Worm (Caenorhabditis elegans) whole organism, L2 larva: ENCODE results near the gene ugt-59.

Source experiments
- C34F6.9 ChIP-seq: fragments of 150-350 bp; optimal IDR thresholded peaks from 2 replicates; lab custom pipeline; 2014; ENCODE audit warnings: missing biosample characterization, missing genetic modification characterization
- R02D3.7 ChIP-seq: fragments of 150-350 bp; optimal IDR thresholded peaks from 2 replicates; lab custom pipeline; 2014; ENCODE audit warnings: missing biosample characterization, missing genetic modification characterization
- alr-1 ChIP-seq: fragments of 150-350 bp; optimal IDR thresholded peaks from 2 replicates; lab custom pipeline; 2014; ENCODE audit warnings: missing biosample characterization, missing genetic modification characterization
- aly-2 ChIP-seq: fragments of 150-350 bp; optimal IDR thresholded peaks from 2 replicates; lab custom pipeline; 2014; ENCODE audit warnings: missing biosample characterization, missing genetic modification characterization
- ama-1 ChIP-seq: fragments of 150-350 bp; optimal IDR thresholded peaks from 2 replicates; lab custom pipeline; 2018; ENCODE audit warnings: inconsistent platforms
- blmp-1 ChIP-seq: sonication (generic microtip); optimal IDR thresholded peaks from 2 replicates; lab custom pipeline; 2017; ENCODE audit warnings: missing genetic modification characterization, mild to moderate bottlenecking, missing compliant biosample characterization, antibody characterized with exemption, moderate library complexity; ENCODE audit not compliant: insufficient read depth
- ceh-16 ChIP-seq: fragments of 150-350 bp; optimal IDR thresholded peaks from 2 replicates; lab custom pipeline; 2014; ENCODE audit warnings: missing biosample characterization, missing genetic modification characterization
- ceh-82 ChIP-seq: fragments of 150-350 bp; optimal IDR thresholded peaks from 2 replicates; lab custom pipeline; 2014; ENCODE audit warnings: missing biosample characterization, missing genetic modification characterization
- crh-2 ChIP-seq: sonication (generic microtip); optimal IDR thresholded peaks from 2 replicates; lab custom pipeline; 2017; ENCODE audit warnings: missing biosample characterization, missing genetic modification characterization
- dmd-4 ChIP-seq: sonication (generic microtip); optimal IDR thresholded peaks from 2 replicates; lab custom pipeline; 2017; ENCODE audit warnings: missing biosample characterization, missing genetic modification characterization
- elt-1 ChIP-seq: fragments of 150-350 bp; optimal IDR thresholded peaks from 2 replicates; lab custom pipeline; 2014; ENCODE audit warnings: missing biosample characterization, missing genetic modification characterization
- elt-3 ChIP-seq: sonication (generic microtip); optimal IDR thresholded peaks from 2 replicates; lab custom pipeline; 2017; ENCODE audit warnings: missing biosample characterization, missing genetic modification characterization
- gmeb-1 ChIP-seq: fragments of 150-350 bp; optimal IDR thresholded peaks from 2 replicates; lab custom pipeline; 2014; ENCODE audit warnings: missing biosample characterization, missing genetic modification characterization
- lin-11 ChIP-seq: fragments of 150-350 bp; sonication (generic microtip); optimal IDR thresholded peaks from 2 replicates; lab custom pipeline; 2014; ENCODE audit warnings: missing biosample characterization, missing genetic modification characterization, inconsistent platforms, mixed read lengths
- lin-13 ChIP-seq: fragments of 150-350 bp; optimal IDR thresholded peaks from 2 replicates; lab custom pipeline; 2014; ENCODE audit warnings: missing biosample characterization, missing genetic modification reagents, missing genetic modification characterization
- lsy-2 ChIP-seq, 2 experiments: fragments of 150-350 bp in 1 of 2; sonication (generic microtip) in 1 of 2; optimal IDR thresholded peaks; 2 replicates each; lab custom pipeline; 2014 to 2017; ENCODE audit warnings: missing biosample characterization in 2 of 2, missing genetic modification characterization in 2 of 2
- mab-5 ChIP-seq: fragments of 150-350 bp; optimal IDR thresholded peaks from 2 replicates; lab custom pipeline; 2014; ENCODE audit warnings: missing biosample characterization, missing genetic modification characterization
- mbf-1 ChIP-seq: sonication (generic microtip); optimal IDR thresholded peaks from 2 replicates; lab custom pipeline; 2017; ENCODE audit warnings: missing biosample characterization, missing genetic modification characterization
- mdl-1 ChIP-seq, 2 experiments: fragments of 150-350 bp in 1 of 2; sonication (generic microtip) in 1 of 2; optimal IDR thresholded peaks; 2 replicates each; lab custom pipeline; 2017; ENCODE audit warnings: missing biosample characterization in 2 of 2, missing genetic modification characterization in 2 of 2
- nhr-10 ChIP-seq: sonication (generic microtip); optimal IDR thresholded peaks from 2 replicates; lab custom pipeline; 2017; ENCODE audit warnings: missing biosample characterization, missing genetic modification characterization
- nhr-11 ChIP-seq: fragments of 150-350 bp; optimal IDR thresholded peaks from 2 replicates; lab custom pipeline; 2014; ENCODE audit warnings: missing biosample characterization, missing genetic modification characterization
- nhr-12 ChIP-seq: fragments of 150-350 bp; optimal IDR thresholded peaks from 2 replicates; lab custom pipeline; 2014; ENCODE audit warnings: missing biosample characterization, missing genetic modification characterization
- nhr-129 ChIP-seq: fragments of 150-350 bp; optimal IDR thresholded peaks from 2 replicates; lab custom pipeline; 2014; ENCODE audit warnings: missing biosample characterization, missing genetic modification characterization
- nhr-21 ChIP-seq: fragments of 150-350 bp; optimal IDR thresholded peaks from 2 replicates; lab custom pipeline; 2014; ENCODE audit warnings: missing biosample characterization, missing genetic modification characterization
- nhr-23 ChIP-seq: fragments of 150-350 bp; optimal IDR thresholded peaks from 2 replicates; lab custom pipeline; 2014; ENCODE audit warnings: missing biosample characterization, missing genetic modification reagents, missing genetic modification characterization
- nhr-237 ChIP-seq: fragments of 150-350 bp; optimal IDR thresholded peaks from 2 replicates; lab custom pipeline; 2014; ENCODE audit warnings: missing biosample characterization, missing genetic modification characterization
- nhr-25 ChIP-seq: fragments of 150-350 bp; sonication (generic microtip); optimal IDR thresholded peaks from 3 replicates; lab custom pipeline; 2014; ENCODE audit warnings: missing biosample characterization, missing genetic modification characterization
- nhr-6 ChIP-seq: fragments of 150-350 bp; optimal IDR thresholded peaks from 2 replicates; lab custom pipeline; 2014; ENCODE audit warnings: missing biosample characterization, missing genetic modification characterization
- nhr-77 ChIP-seq: fragments of 150-350 bp; optimal IDR thresholded peaks from 2 replicates; lab custom pipeline; 2014; ENCODE audit warnings: missing biosample characterization, missing genetic modification characterization
- skn-1 ChIP-seq: sonication (generic microtip); optimal IDR thresholded peaks from 2 replicates; lab custom pipeline; 2017; ENCODE audit warnings: missing biosample characterization, missing genetic modification characterization
- sma-9 ChIP-seq, 2 experiments: fragments of 150-350 bp in 1 of 2; sonication (generic microtip) in 1 of 2; optimal IDR thresholded peaks; 2 replicates each; lab custom pipeline; 2014 to 2016; ENCODE audit warnings: missing genetic modification characterization in 2 of 2, mild to moderate bottlenecking in 1 of 2, missing biosample characterization in 1 of 2, missing compliant biosample characterization in 1 of 2, missing genetic modification reagents in 1 of 2, moderate library complexity in 1 of 2
- snpc-4 ChIP-seq: fragments of 150-350 bp; optimal IDR thresholded peaks from 2 replicates; lab custom pipeline; 2014; ENCODE audit warnings: missing biosample characterization, missing genetic modification characterization
- unc-39 ChIP-seq: fragments of 150-350 bp; optimal IDR thresholded peaks from 2 replicates; lab custom pipeline; 2014; ENCODE audit warnings: missing biosample characterization, missing genetic modification characterization
- unc-62 ChIP-seq: fragments of 150-350 bp; optimal IDR thresholded peaks from 2 replicates; lab custom pipeline; 2014; ENCODE audit warnings: missing biosample characterization, missing genetic modification reagents, missing genetic modification characterization
- zag-1 ChIP-seq: fragments of 150-350 bp; optimal IDR thresholded peaks from 2 replicates; lab custom pipeline; 2014; ENCODE audit warnings: missing biosample characterization, missing genetic modification characterization
- ztf-11 ChIP-seq: sonication (generic microtip); optimal IDR thresholded peaks from 2 replicates; lab custom pipeline; 2017; ENCODE audit warnings: missing biosample characterization, missing genetic modification characterization

ugt-59 gene

ce11 chrIV:10360336-10360735 is at the start of gene ugt-59:
ugt-59 (plus strand) TSS chrIV:10360636.
- TF ChIP-seq elt-3 (tag; lab: Kevin White, UChicago) (no peak), mab-5 (no peak), snpc-4 (tag; lab: Kevin White, UChicago) (no peak), gmeb-1 (no peak), nhr-6 (tag; lab: Kevin White, UChicago) (no peak), dmd-4 (no peak), ama-1 (lab: Kevin White, UChicago) (no peak), alr-1 (no peak), nhr-10 (tag; lab: Kevin White, UChicago) (no peak), mdl-1 (tag; optimal IDR thresholded peaks at IDR 0.05; lab: Kevin White, UChicago) (no peak), ceh-82 (tag; lab: Kevin White, UChicago) (no peak), sma-9 (GFP tag; optimal IDR thresholded peaks at IDR 0.05; lab: Kevin White, UChicago) (no peak), sma-9 (tag; optimal IDR thresholded peaks at IDR 0.05; lab: Kevin White, UChicago) (no peak), mbf-1 (tag; lab: Kevin White, UChicago) (no peak), lin-13 (GFP tag; lab: Kevin White, UChicago) (no peak), nhr-77 (tag; lab: Kevin White, UChicago) (no peak), crh-2 (tag; lab: Kevin White, UChicago) (no peak), nhr-21 (tag; lab: Kevin White, UChicago) (no peak), nhr-11 (tag; lab: Kevin White, UChicago) (no peak), aly-2 (tag; lab: Kevin White, UChicago) (no peak), zag-1 (tag; lab: Kevin White, UChicago) (no peak)

ce11 chrIV:10311115-10311514 is 49.3 kb upstream of the ugt-59 start:
- TF ChIP-seq blmp-1 (tag; lab: Kevin White, UChicago) (no peak), R02D3.7 (tag; lab: Kevin White, UChicago) (no peak), mdl-1 (tag; optimal IDR thresholded peaks at IDR 0.05; lab: Kevin White, UChicago) (no peak), C34F6.9 (tag; lab: Kevin White, UChicago) (no peak), ztf-11 (no peak), nhr-23 (no peak), unc-62 (GFP tag; lab: Kevin White, UChicago) (no peak), lsy-2 (tag; optimal IDR thresholded peaks at IDR 0.05; lab: Kevin White, UChicago) (no peak), aly-2 (tag; lab: Kevin White, UChicago) (no peak), nhr-21 (tag; lab: Kevin White, UChicago) (no peak), mab-5 (no peak)

ce11 chrIV:10313565-10313964 is 46.9 kb upstream of the ugt-59 start, which contains the start of gene acs-18:
acs-18 (minus strand) TSS chrIV:10313665.
- TF ChIP-seq elt-1 (tag; lab: Kevin White, UChicago) (no peak), nhr-11 (tag; lab: Kevin White, UChicago) (no peak), ceh-16 (no peak), nhr-129 (tag; lab: Kevin White, UChicago) (no peak), nhr-25 (tag; lab: Kevin White, UChicago) (no peak), ceh-82 (tag; lab: Kevin White, UChicago) (no peak), nhr-12 (no peak), nhr-77 (tag; lab: Kevin White, UChicago) (no peak), mdl-1 (tag; optimal IDR thresholded peaks at IDR 0.05; lab: Kevin White, UChicago) (no peak), alr-1 (no peak), nhr-237 (tag; lab: Kevin White, UChicago) (no peak), gmeb-1 (no peak), skn-1 (tag; lab: Kevin White, UChicago) (no peak), elt-3 (tag; lab: Kevin White, UChicago) (no peak), unc-39 (tag; lab: Kevin White, UChicago) (no peak)

ce11 chrIV:10318199-10318598 is 42.2 kb upstream of the ugt-59 start, which contains the start of gene R09E10.2:
R09E10.2 (minus strand) TSS chrIV:10318299.
- no peak for TF ChIP-seq ama-1 (lab: Kevin White, UChicago)
- TF ChIP-seq dmd-4: no peak
- no peak for TF ChIP-seq nhr-21 (tag; lab: Kevin White, UChicago)
- TF ChIP-seq C34F6.9 (tag; lab: Kevin White, UChicago): no peak
- no peak for TF ChIP-seq lin-11
- TF ChIP-seq nhr-77 (tag; lab: Kevin White, UChicago): no peak
- TF ChIP-seq crh-2 (tag; lab: Kevin White, UChicago): no peak
